Worm (Caenorhabditis elegans): ENCODE measurements around the gene gcc-2.
A peak's percentile ranks its signal among the peaks of the same experiment; 100 is the strongest.

The gcc-2 gene

DNA sequence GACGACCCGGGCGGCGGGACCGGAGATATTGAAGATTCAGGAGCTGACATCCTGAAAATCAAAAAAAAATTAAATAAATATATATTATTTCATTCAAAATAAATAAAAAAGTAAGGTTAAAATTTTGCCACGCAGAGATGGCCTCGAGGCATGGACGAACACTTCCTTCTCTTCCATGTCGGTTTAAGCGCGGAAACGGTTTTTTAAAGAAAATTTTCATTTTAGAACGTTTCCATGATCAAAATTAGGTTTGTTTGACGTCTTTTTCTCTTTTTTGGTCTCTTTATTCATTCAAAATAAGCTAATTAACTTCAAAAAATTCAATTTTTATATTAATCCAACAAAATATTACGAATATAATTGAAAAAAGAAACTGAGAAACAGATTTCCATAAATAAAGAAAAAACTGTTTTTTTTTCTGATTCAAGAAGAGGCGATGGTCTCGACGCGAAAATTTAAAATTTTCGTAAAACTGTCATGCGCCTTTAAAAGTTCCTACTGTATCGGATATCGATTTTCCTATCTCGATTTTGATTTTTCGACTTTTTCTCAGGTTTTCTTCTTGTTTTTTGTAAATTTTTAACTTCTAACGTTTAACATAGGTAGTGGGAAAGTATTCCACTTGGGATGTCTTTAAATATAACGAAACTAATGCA lies at the start of gene gcc-2:
gcc-2 (minus strand) TSS at position 51 of the 656 bp plus-strand sequence.
- no peak for TF ChIP-seq lsy-2 (tag; optimal IDR thresholded peaks at IDR 0.05)
- TF ChIP-seq unc-120 (tag; optimal IDR thresholded peaks at IDR 0.05; ENCODE audit: poor library complexity, severe bottlenecking), result no peak
- no peak for TF ChIP-seq blmp-1 (tag; optimal IDR thresholded peaks at IDR 0.05)
- no peak for TF ChIP-seq mab-5 (tag; optimal IDR thresholded peaks at IDR 0.05)
- TF ChIP-seq nhr-12 (tag; optimal IDR thresholded peaks at IDR 0.05), result no peak
- no peak for TF ChIP-seq ceh-43 (GFP tag; optimal IDR thresholded peaks at IDR 0.05)
- no peak for TF ChIP-seq sem-2 (GFP tag; optimal IDR thresholded peaks at IDR 0.05)
- no peak for TF ChIP-seq unc-39 (tag; optimal IDR thresholded peaks at IDR 0.05)
- TF ChIP-seq ceh-39 (tag; optimal IDR thresholded peaks at IDR 0.05), result no peak
- TF ChIP-seq nhr-76 (tag; optimal IDR thresholded peaks at IDR 0.05), result no peak
- TF ChIP-seq nhr-28 (tag; optimal IDR thresholded peaks at IDR 0.05), result no peak

DNA sequence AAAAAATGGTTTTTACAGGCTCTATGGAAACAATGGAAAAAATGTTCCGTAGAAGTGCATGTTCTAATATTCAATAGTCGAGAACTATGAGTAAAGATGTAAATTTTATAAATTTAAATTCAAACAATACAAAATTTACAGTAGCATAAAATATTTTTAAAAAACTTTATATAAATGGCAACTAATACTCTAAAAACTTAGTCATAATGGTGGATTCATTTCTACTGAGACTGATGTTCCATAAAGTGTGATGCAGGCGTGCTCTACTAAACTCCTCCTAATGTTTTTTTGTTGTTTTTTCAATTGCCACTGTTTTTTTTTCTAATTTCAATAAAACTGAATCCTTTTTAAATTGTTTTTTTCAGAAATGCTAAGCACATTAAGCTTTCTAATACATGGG lies 46.2 kb upstream of the gcc-2 start, which contains the start of gene gtap-2:
gtap-2 (plus strand) TSS at position 366 of the 400 bp plus-strand sequence.
- no peak for TF ChIP-seq drap-1 (GFP tag; optimal IDR thresholded peaks at IDR 0.05)
- TF ChIP-seq tbx-8 (GFP tag; optimal IDR thresholded peaks at IDR 0.05), result no peak
- no peak for TF ChIP-seq flh-1 (GFP tag; optimal IDR thresholded peaks at IDR 0.05)
- TF ChIP-seq ces-1 (GFP tag; optimal IDR thresholded peaks at IDR 0.05), result peak; percentile 72
- no peak for TF ChIP-seq zip-8 (tag; optimal IDR thresholded peaks at IDR 0.05)
- no peak for TF ChIP-seq cnd-1 (tag; optimal IDR thresholded peaks at IDR 0.05)
- peak; percentile 35 for TF ChIP-seq lsy-2 (tag; optimal IDR thresholded peaks at IDR 0.05)
- TF ChIP-seq sem-2 (GFP tag; optimal IDR thresholded peaks at IDR 0.05), result no peak
- no peak for TF ChIP-seq lin-13 (tag; optimal IDR thresholded peaks at IDR 0.05)
- TF ChIP-seq unc-62 (GFP tag; optimal IDR thresholded peaks at IDR 0.05), result no peak

DNA sequence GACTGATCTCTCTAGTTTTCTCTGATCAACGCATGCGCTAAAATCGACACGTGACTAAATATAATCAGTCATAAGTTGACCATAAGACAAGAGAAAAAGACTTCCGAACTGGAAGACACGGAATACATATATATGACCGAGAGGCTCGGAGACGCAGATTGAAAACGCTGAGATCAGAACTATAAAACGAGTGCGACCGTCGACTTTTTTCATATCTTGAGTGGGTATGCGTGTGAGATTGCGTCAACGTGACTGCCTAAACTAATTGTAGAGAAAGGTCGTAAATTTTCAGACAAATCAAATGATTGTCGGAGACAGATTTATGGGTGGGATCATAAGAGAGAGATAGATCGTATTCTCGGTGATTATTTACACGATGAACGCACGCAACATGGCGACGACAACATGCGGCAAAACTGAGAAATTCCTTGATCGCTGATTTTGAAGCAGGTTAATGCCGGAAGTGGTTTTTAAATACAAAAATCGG lies 45.7 kb upstream of the gcc-2 start:
- TF ChIP-seq unc-62 (GFP tag; optimal IDR thresholded peaks at IDR 0.05), result peak; percentile 4
- no peak for TF ChIP-seq ham-2 (GFP tag; optimal IDR thresholded peaks at IDR 0.05)

DNA sequence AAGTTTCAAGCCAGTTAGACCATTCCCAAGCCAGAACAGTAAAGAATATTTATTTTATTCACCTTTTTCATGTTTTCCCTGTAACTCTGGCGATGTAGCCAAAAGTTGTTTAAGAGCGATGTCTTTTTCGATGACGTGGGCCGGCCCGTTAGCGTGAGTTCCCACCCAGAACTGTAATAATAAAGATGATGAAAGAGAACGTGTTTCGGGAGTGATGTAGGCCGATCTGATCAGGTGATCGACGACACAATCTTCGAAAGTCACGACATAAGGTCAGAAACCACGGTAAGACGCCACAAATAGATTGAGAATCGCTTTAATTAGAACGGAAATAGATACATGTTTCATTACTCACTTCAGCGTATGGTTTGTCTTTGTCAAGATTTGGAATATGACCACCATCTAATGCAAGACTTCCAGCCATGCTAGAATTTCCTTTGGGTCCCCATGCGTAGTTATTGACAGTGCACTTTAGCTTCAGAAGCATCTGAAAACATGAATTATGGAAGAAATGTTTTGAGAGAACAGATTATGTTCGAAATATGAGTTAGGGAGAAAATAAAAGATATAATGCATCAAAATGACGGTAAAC lies 45.1 kb upstream of the gcc-2 start, which contains the start of gene ZK632.4:
ZK632.4 (minus strand) TSS at position 487 of the 592 bp plus-strand sequence.
- no peak for TF ChIP-seq lin-13 (tag; optimal IDR thresholded peaks at IDR 0.05)
- no peak for TF ChIP-seq ceh-39 (tag; optimal IDR thresholded peaks at IDR 0.05)
- no peak for TF ChIP-seq tbx-8 (GFP tag; optimal IDR thresholded peaks at IDR 0.05)
- TF ChIP-seq ces-1 (GFP tag; optimal IDR thresholded peaks at IDR 0.05), result no peak
- TF ChIP-seq nhr-2 (tag; optimal IDR thresholded peaks at IDR 0.05), result no peak
- TF ChIP-seq unc-39 (tag; optimal IDR thresholded peaks at IDR 0.05), result no peak
- TF ChIP-seq snpc-4 (tag; optimal IDR thresholded peaks at IDR 0.05), result no peak

DNA sequence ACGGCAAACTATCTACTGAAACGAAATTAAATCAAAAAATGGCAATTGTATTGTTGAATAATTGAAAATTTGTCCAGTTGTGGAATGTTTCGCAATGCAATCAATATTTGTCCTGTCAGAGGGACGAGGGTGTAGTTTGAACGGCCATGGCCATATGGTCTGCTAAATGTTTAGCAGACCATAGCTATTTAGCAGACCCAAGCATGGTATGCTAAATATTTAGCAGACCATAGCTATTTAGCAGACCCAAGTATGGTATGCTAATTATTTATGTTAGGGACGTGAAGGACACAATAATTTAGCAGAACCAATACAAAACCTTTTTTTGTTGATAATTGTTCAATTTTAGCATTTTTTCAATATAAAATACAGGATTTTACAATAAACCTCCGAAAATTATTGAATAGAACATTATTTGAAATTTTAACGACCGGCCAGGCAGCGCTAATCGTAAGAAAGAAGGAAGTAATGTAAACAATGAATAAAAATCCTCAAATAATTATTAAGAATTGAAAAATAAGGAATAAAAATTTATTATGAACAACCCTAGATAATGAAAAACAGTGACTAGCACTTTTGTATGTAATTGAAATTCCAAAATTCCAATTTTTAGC lies 43.2 kb upstream of the gcc-2 start, which contains the start of gene riok-3:
riok-3 (minus strand) TSS at position 15 of the 614 bp plus-strand sequence.
- TF ChIP-seq flh-1 (GFP tag; optimal IDR thresholded peaks at IDR 0.05) (no peak), nhr-2 (tag; optimal IDR thresholded peaks at IDR 0.05) (peak; percentile 55), ham-2 (GFP tag; optimal IDR thresholded peaks at IDR 0.05) (peak; percentile 29)

DNA sequence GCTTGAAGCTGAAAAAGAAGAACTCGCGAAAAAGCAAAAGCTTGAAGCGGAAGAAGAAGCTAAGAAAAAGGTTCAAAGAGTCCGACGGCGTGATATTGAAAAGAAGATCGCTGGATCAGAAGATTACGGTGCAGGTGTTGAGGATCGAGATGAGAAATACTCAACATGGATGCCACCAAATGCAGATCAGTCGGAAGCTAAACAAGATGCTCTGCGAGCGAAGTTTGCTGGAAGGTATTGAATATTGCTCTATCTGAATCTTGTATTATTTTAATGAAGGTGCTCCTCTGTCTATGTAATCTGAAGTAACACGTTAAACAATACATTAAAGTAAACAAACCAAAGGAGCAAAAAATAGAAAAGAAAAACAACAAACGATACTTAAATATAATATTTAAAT lies 40.1 kb upstream of the gcc-2 start:
- TF ChIP-seq lin-13 (tag; optimal IDR thresholded peaks at IDR 0.05) (no peak), ham-2 (GFP tag; optimal IDR thresholded peaks at IDR 0.05) (no peak), nhr-76 (tag; optimal IDR thresholded peaks at IDR 0.05) (no peak), hlh-1 (tag; optimal IDR thresholded peaks at IDR 0.05) (no peak), ceh-83 (GFP tag; optimal IDR thresholded peaks at IDR 0.05) (no peak), ceh-43 (GFP tag; optimal IDR thresholded peaks at IDR 0.05) (no peak), ceh-39 (tag; optimal IDR thresholded peaks at IDR 0.05) (no peak), elt-3 (tag; optimal IDR thresholded peaks at IDR 0.05) (no peak), nhr-2 (tag; optimal IDR thresholded peaks at IDR 0.05) (no peak), lsy-2 (tag; optimal IDR thresholded peaks at IDR 0.05) (no peak)
